Worm (Caenorhabditis elegans): ENCODE data around the gene daf-37.

Gene daf-37

DNA sequence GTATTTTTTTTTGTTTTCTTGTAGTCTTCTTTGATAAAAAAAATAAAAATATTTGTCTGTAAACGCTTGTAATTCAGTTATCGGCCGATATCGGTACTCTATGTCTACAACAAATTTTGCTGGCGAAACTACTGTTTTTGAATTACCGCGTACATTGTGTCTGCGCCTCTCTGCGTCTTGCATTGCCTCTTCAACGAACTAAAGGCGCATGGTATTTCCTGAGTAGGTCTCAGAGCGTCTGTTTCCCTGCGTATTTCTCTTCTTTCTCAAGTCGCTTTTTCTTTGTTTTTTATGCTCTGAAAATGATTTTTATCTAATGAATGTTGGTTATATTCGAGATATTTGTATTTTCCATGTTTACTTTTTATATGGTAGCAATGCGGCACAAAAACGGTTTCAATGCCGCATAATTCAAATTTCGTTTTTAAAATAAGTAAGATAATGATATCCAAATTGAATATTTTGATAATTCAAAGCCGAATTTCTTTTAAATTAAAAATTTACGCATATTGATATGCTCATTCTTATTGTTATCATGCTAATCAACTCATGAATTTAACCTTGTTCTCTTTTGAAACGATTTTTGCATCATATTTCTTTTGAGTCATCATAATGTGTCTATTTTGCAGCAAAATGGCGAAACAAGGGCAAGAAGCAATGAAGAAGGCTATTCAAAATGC is 42.9 kb upstream of the daf-37 start, which contains the start of gene phb-2:
Gene phb-2 (plus strand): TSS at position 630 of the 680 bp plus-strand sequence.
- TF ChIP-seq peb-1 (tag; optimal IDR thresholded peaks at IDR 0.05): no peak
- peak; percentile 92 for TF ChIP-seq nhr-129 (tag; optimal IDR thresholded peaks at IDR 0.05)
- TF ChIP-seq nhr-10 (tag; optimal IDR thresholded peaks at IDR 0.05): no peak
- peak; percentile 65 for TF ChIP-seq lin-13 (GFP tag; optimal IDR thresholded peaks at IDR 0.05)
- TF ChIP-seq gmeb-1 (tag; optimal IDR thresholded peaks at IDR 0.05): peak; percentile 98
- no peak for TF ChIP-seq aly-2 (tag; optimal IDR thresholded peaks at IDR 0.05)
- TF ChIP-seq ceh-82 (tag; optimal IDR thresholded peaks at IDR 0.05): peak; percentile 11
- peak; percentile 89 for TF ChIP-seq crh-2 (tag; optimal IDR thresholded peaks at IDR 0.05)
- TF ChIP-seq nhr-6 (tag; optimal IDR thresholded peaks at IDR 0.05): peak; percentile 43
- TF ChIP-seq ama-1 (optimal IDR thresholded peaks at IDR 0.05): peak; percentile 23
- TF ChIP-seq mdl-1 (tag; optimal IDR thresholded peaks at IDR 0.05): no peak
- peak; percentile 3 for TF ChIP-seq snpc-4 (tag; optimal IDR thresholded peaks at IDR 0.05)
- no peak for TF ChIP-seq elt-1 (tag; optimal IDR thresholded peaks at IDR 0.05)
- no peak for TF ChIP-seq ceh-16 (tag; optimal IDR thresholded peaks at IDR 0.05)
- TF ChIP-seq Y55F3AM.14 (GFP tag; optimal IDR thresholded peaks at IDR 0.05): no peak
- peak; percentile 68 for TF ChIP-seq nhr-21 (tag; optimal IDR thresholded peaks at IDR 0.05)
- TF ChIP-seq sma-3 (GFP tag; optimal IDR thresholded peaks at IDR 0.05): peak; percentile 66
- no peak for TF ChIP-seq blmp-1 (tag; optimal IDR thresholded peaks at IDR 0.05; ENCODE audit: insufficient read depth)
- peak; percentile 75 for TF ChIP-seq nhr-25 (tag; optimal IDR thresholded peaks at IDR 0.05)
- TF ChIP-seq ztf-4 (tag; optimal IDR thresholded peaks at IDR 0.05): peak; percentile 72
- TF ChIP-seq mab-5 (tag; optimal IDR thresholded peaks at IDR 0.05): peak; percentile 43
- peak; percentile 84 for TF ChIP-seq C34F6.9 (tag; optimal IDR thresholded peaks at IDR 0.05)
- TF ChIP-seq F13H6.1 (tag; optimal IDR thresholded peaks at IDR 0.05): peak; percentile 65
- TF ChIP-seq fos-1 (tag; optimal IDR thresholded peaks at IDR 0.05): peak; percentile 62
- peak; percentile 93 for TF ChIP-seq unc-55 (GFP tag; optimal IDR thresholded peaks at IDR 0.05)
- TF ChIP-seq lsy-2 (tag; optimal IDR thresholded peaks at IDR 0.05): peak; percentile 66 to 90
- peak; percentile 70 for TF ChIP-seq sma-9 (GFP tag; optimal IDR thresholded peaks at IDR 0.05)
- no peak for TF ChIP-seq sma-9 (tag; optimal IDR thresholded peaks at IDR 0.05)
- TF ChIP-seq lin-11 (tag; optimal IDR thresholded peaks at IDR 0.05): peak; percentile 74
- no peak for TF ChIP-seq egl-27 (tag; optimal IDR thresholded peaks at IDR 0.05)

DNA sequence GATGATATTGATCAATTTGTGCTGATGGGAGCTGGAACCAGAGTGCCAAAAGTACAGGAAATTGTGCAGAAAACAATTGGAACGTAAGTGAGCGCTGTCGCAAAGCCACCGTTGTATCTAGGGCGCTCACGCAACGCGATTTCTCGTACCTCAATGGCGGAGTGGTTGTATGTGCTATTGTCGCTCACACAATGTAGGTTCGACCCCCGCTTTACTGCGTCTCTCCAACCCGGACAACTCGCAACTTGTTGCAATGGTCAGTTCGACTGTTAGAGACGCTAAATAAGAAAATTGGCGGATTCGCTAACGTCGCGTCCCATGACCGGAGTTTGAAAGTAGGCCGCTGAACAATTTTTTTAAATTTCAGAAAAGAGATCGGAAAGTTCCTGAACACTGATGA is 40.5 kb upstream of the daf-37 start:
- TF ChIP-seq F13H6.1 (tag; optimal IDR thresholded peaks at IDR 0.05) (peak; percentile 56), sem-4 (tag; optimal IDR thresholded peaks at IDR 0.05) (peak; percentile 7), R02D3.7 (tag; optimal IDR thresholded peaks at IDR 0.05) (no peak), mab-5 (tag; optimal IDR thresholded peaks at IDR 0.05) (no peak), sma-3 (GFP tag; optimal IDR thresholded peaks at IDR 0.05) (peak; percentile 68), crh-2 (tag; optimal IDR thresholded peaks at IDR 0.05) (peak; percentile 29), sma-9 (GFP tag; optimal IDR thresholded peaks at IDR 0.05) (peak; percentile 67), sma-9 (tag; optimal IDR thresholded peaks at IDR 0.05) (no peak), nhr-25 (tag; optimal IDR thresholded peaks at IDR 0.05) (no peak), unc-55 (GFP tag; optimal IDR thresholded peaks at IDR 0.05) (peak; percentile 30), zag-1 (tag; optimal IDR thresholded peaks at IDR 0.05) (peak; percentile 9), lsy-2 (tag; optimal IDR thresholded peaks at IDR 0.05) (peak; percentile 11 to 36), lin-11 (tag; optimal IDR thresholded peaks at IDR 0.05) (peak; percentile 54), egl-27 (tag; optimal IDR thresholded peaks at IDR 0.05) (no peak), nhr-21 (tag; optimal IDR thresholded peaks at IDR 0.05) (peak; percentile 22), unc-62 (GFP tag; optimal IDR thresholded peaks at IDR 0.05) (no peak), snpc-4 (tag; optimal IDR thresholded peaks at IDR 0.05) (no peak), C34F6.9 (tag; optimal IDR thresholded peaks at IDR 0.05) (peak; percentile 52), skn-1 (tag; optimal IDR thresholded peaks at IDR 0.05) (no peak), nhr-129 (tag; optimal IDR thresholded peaks at IDR 0.05) (peak; percentile 85), gmeb-1 (tag; optimal IDR thresholded peaks at IDR 0.05) (peak; percentile 69), fos-1 (tag; optimal IDR thresholded peaks at IDR 0.05) (peak; percentile 40), mdl-1 (tag; optimal IDR thresholded peaks at IDR 0.05) (no peak), unc-39 (tag; optimal IDR thresholded peaks at IDR 0.05) (no peak)

DNA sequence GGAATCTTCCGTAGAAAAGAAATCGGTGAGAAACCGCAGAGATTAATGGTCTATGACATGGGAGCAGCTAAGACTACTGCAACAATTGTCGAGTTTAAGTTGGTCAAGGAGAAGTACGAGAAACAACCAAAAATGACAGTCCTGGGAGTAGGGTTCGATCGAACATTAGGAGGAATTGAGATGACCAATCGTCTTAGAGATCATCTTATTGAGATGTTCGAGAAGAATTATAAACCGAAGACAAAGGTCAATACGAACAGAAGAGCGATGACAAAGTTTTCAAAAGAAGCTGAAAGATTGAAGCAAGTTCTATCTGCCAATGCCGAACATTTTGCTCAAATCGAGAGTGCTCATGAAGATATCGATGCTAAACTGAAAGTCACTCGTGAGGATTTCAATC is 40.0 kb upstream of the daf-37 start:
- TF ChIP-seq lin-39 (tag; optimal IDR thresholded peaks at IDR 0.05) (no peak), dmd-4 (tag; optimal IDR thresholded peaks at IDR 0.05) (no peak), nhr-77 (tag; optimal IDR thresholded peaks at IDR 0.05) (no peak), mdl-1 (tag; optimal IDR thresholded peaks at IDR 0.05) (no peak), nhr-10 (tag; optimal IDR thresholded peaks at IDR 0.05) (no peak), ZK546.5 (tag; optimal IDR thresholded peaks at IDR 0.05) (no peak), sma-3 (GFP tag; optimal IDR thresholded peaks at IDR 0.05) (no peak), zag-1 (tag; optimal IDR thresholded peaks at IDR 0.05) (no peak), ztf-11 (tag; optimal IDR thresholded peaks at IDR 0.05) (no peak), gmeb-1 (tag; optimal IDR thresholded peaks at IDR 0.05) (no peak), nhr-25 (tag; optimal IDR thresholded peaks at IDR 0.05) (no peak)
